Fruit fly (Drosophila melanogaster): ENCODE results near the gene CG3156.

DNA sequence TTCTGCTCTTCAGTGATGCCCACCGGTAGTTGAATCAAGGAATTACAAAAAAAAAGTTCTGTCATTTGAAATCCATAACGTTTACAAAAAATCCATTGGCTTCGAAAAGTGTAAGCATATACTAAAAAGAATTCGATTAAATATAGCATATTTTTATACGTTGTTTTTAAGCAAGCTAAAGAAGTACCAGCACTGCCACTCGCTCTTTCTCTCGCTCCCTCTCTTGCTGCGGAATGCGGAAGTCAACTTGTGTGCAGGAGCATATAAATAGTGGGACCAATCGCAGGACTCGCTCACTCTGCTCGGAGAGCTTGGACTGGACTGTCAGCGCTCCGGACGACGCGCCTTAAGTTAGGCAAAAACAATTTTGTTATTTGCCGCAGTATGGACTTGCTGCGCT, 6.9 kb downstream of the CG3156 start, which contains the start of gene CG17778:
- TF ChIP-seq CG7045 (GFP tag; optimal IDR thresholded peaks at IDR 0.05) (no peak), CG12768 (GFP tag; optimal IDR thresholded peaks at IDR 0.05) (no peak), pad (GFP tag; optimal IDR thresholded peaks at IDR 0.05) (no peak), cic (GFP tag; optimal IDR thresholded peaks at IDR 0.05) (no peak), kay (GFP tag; ENCODE audit: borderline replicate concordance) (no peak), Mnt (GFP tag; optimal IDR thresholded peaks at IDR 0.05) (no peak)

Measured in whole organism, adult.